Worm (Caenorhabditis elegans) whole organism, mixed stage, embryonic: ENCODE results near the gene R10E11.5.
A peak's percentile ranks its signal among the peaks of the same experiment; 100 is the strongest.

Experiments used
- M03D4.4 ChIP-seq: sonication (generic microtip); optimal IDR thresholded peaks from 2 replicates; lab custom pipeline; 2017; ENCODE audit warnings: mild to moderate bottlenecking, missing genetic modification characterization, missing compliant biosample characterization
- bed-3 ChIP-seq: fragments of 200-800 bp; sonication (Bioruptor generic); optimal IDR thresholded peaks from 3 replicates; lab custom pipeline; 2018; ENCODE audit warnings: mild to moderate bottlenecking, missing genetic modification characterization, moderate library complexity, missing compliant biosample characterization
- blmp-1 ChIP-seq: fragments of 150-350 bp; optimal IDR thresholded peaks from 2 replicates; lab custom pipeline; 2014; ENCODE audit warnings: missing biosample characterization, missing genetic modification characterization
- ceh-39 ChIP-seq: fragments of 150-350 bp; optimal IDR thresholded peaks from 2 replicates; lab custom pipeline; 2014; ENCODE audit warnings: missing biosample characterization, missing genetic modification characterization
- ceh-43 ChIP-seq: fragments of 200-800 bp; sonication (Bioruptor generic); optimal IDR thresholded peaks from 2 replicates; lab custom pipeline; 2018; ENCODE audit warnings: mild to moderate bottlenecking, missing genetic modification characterization, moderate library complexity, missing compliant biosample characterization
- ceh-83 ChIP-seq: fragments of 200-800 bp; sonication (Bioruptor generic); optimal IDR thresholded peaks from 2 replicates; lab custom pipeline; 2018; ENCODE audit warnings: mild to moderate bottlenecking, missing genetic modification characterization, missing compliant biosample characterization
- ces-1 ChIP-seq: fragments of 150-350 bp; optimal IDR thresholded peaks from 2 replicates; lab custom pipeline; 2014; ENCODE audit warnings: missing biosample characterization, missing genetic modification reagents, missing genetic modification characterization
- cnd-1 ChIP-seq: fragments of 200-800 bp; sonication (Bioruptor generic); optimal IDR thresholded peaks from 2 replicates; lab custom pipeline; 2018; ENCODE audit warnings: mild to moderate bottlenecking, missing genetic modification characterization, missing compliant biosample characterization
- drap-1 ChIP-seq: fragments of 200-800 bp; sonication (Bioruptor generic); optimal IDR thresholded peaks from 3 replicates; lab custom pipeline; 2018; ENCODE audit warnings: mild to moderate bottlenecking, missing genetic modification characterization, missing compliant biosample characterization
- elt-1 ChIP-seq: sonication (generic microtip); optimal IDR thresholded peaks from 2 replicates; lab custom pipeline; 2017; ENCODE audit warnings: missing genetic modification characterization, mild to moderate bottlenecking, missing compliant biosample characterization, antibody characterized with exemption, moderate library complexity, borderline replicate concordance; ENCODE audit not compliant: insufficient read depth
- elt-3 ChIP-seq: fragments of 150-350 bp; optimal IDR thresholded peaks from 2 replicates; lab custom pipeline; 2014; ENCODE audit warnings: missing biosample characterization, missing genetic modification characterization
- flh-1 ChIP-seq: fragments of 200-800 bp; sonication (Bioruptor generic); optimal IDR thresholded peaks from 2 replicates; lab custom pipeline; 2018; ENCODE audit warnings: mild to moderate bottlenecking, missing genetic modification characterization, moderate library complexity, missing compliant biosample characterization
- hlh-1 ChIP-seq: fragments of 150-350 bp; optimal IDR thresholded peaks from 2 replicates; lab custom pipeline; 2014; ENCODE audit warnings: missing biosample characterization, missing genetic modification reagents, missing genetic modification characterization
- lin-13 ChIP-seq: fragments of 150-350 bp; optimal IDR thresholded peaks from 2 replicates; lab custom pipeline; 2014; ENCODE audit warnings: missing biosample characterization, missing genetic modification characterization
- lin-32 ChIP-seq: fragments of 200-800 bp; sonication (Bioruptor generic); optimal IDR thresholded peaks from 2 replicates; lab custom pipeline; 2018; ENCODE audit warnings: mild to moderate bottlenecking, missing genetic modification characterization, missing compliant biosample characterization
- lsy-2 ChIP-seq: fragments of 150-350 bp; optimal IDR thresholded peaks from 2 replicates; lab custom pipeline; 2014; ENCODE audit warnings: missing biosample characterization, missing genetic modification characterization
- mab-5 ChIP-seq: fragments of 150-350 bp; optimal IDR thresholded peaks from 2 replicates; lab custom pipeline; 2014; ENCODE audit warnings: missing biosample characterization, missing genetic modification characterization
- mep-1 ChIP-seq: fragments of 150-350 bp; optimal IDR thresholded peaks from 2 replicates; lab custom pipeline; 2017; ENCODE audit warnings: missing biosample characterization, missing genetic modification reagents, missing genetic modification characterization, inconsistent platforms
- mls-2 ChIP-seq: sonication (generic microtip); optimal IDR thresholded peaks from 2 replicates; lab custom pipeline; 2016; ENCODE audit warnings: mild to moderate bottlenecking, missing genetic modification characterization, moderate library complexity, missing compliant biosample characterization
- nhr-12 ChIP-seq: fragments of 150-350 bp; optimal IDR thresholded peaks from 2 replicates; lab custom pipeline; 2014; ENCODE audit warnings: missing biosample characterization, missing genetic modification characterization
- nhr-2 ChIP-seq: fragments of 150-350 bp; optimal IDR thresholded peaks from 2 replicates; lab custom pipeline; 2014; ENCODE audit warnings: missing biosample characterization, missing genetic modification characterization
- nhr-237 ChIP-seq: fragments of 150-350 bp; optimal IDR thresholded peaks from 2 replicates; lab custom pipeline; 2014; ENCODE audit warnings: missing biosample characterization, missing genetic modification characterization
- nhr-28 ChIP-seq: fragments of 150-350 bp; optimal IDR thresholded peaks from 2 replicates; lab custom pipeline; 2014; ENCODE audit warnings: missing biosample characterization, missing genetic modification characterization
- nhr-76 ChIP-seq: sonication (generic microtip); optimal IDR thresholded peaks from 2 replicates; lab custom pipeline; 2017; ENCODE audit warnings: missing biosample characterization, missing genetic modification characterization
- pha-4 ChIP-seq: fragments of 150-350 bp; optimal IDR thresholded peaks from 2 replicates; lab custom pipeline; 2018; ENCODE audit warnings: missing biosample characterization, missing genetic modification reagents, missing genetic modification characterization
- sem-2 ChIP-seq: fragments of 200-800 bp; sonication (Bioruptor generic); optimal IDR thresholded peaks from 2 replicates; lab custom pipeline; 2018; ENCODE audit warnings: mild to moderate bottlenecking, missing genetic modification characterization, missing compliant biosample characterization
- snpc-4 ChIP-seq: fragments of 150-350 bp; optimal IDR thresholded peaks from 2 replicates; lab custom pipeline; 2014; ENCODE audit warnings: missing biosample characterization, missing genetic modification characterization
- sptf-1 ChIP-seq: sonication (generic microtip); optimal IDR thresholded peaks from 2 replicates; lab custom pipeline; 2017; ENCODE audit warnings: mild to moderate bottlenecking, missing genetic modification characterization, moderate library complexity, missing compliant biosample characterization
- tbx-8 ChIP-seq: fragments of 200-800 bp; sonication (Bioruptor generic); optimal IDR thresholded peaks from 2 replicates; lab custom pipeline; 2018; ENCODE audit warnings: mild to moderate bottlenecking, missing genetic modification characterization, moderate library complexity, missing compliant biosample characterization
- unc-120 ChIP-seq: sonication (generic microtip); optimal IDR thresholded peaks from 2 replicates; lab custom pipeline; 2017; ENCODE audit warnings: missing genetic modification characterization, missing compliant biosample characterization; ENCODE audit not compliant: poor library complexity, severe bottlenecking
- unc-39 ChIP-seq: fragments of 150-350 bp; optimal IDR thresholded peaks from 2 replicates; lab custom pipeline; 2014; ENCODE audit warnings: missing biosample characterization, missing genetic modification characterization
- unc-62 ChIP-seq: fragments of 150-350 bp; optimal IDR thresholded peaks from 2 replicates; lab custom pipeline; 2014; ENCODE audit warnings: missing biosample characterization, missing genetic modification reagents, missing genetic modification characterization
- zip-8 ChIP-seq: fragments of 150-350 bp; optimal IDR thresholded peaks from 2 replicates; lab custom pipeline; 2014; ENCODE audit warnings: missing biosample characterization, missing genetic modification characterization
- ztf-11 ChIP-seq: fragments of 150-350 bp; optimal IDR thresholded peaks from 2 replicates; lab custom pipeline; 2014; ENCODE audit warnings: missing biosample characterization, missing genetic modification characterization

Gene R10E11.5

ce11 chrIII:9747133-9747532 lies 42.3 kb downstream of the R10E11.5 start, which contains the start of the genes iff-1 and cdk-1:
Gene iff-1 (minus strand): TSS chrIII:9747193.
Gene cdk-1 (plus strand): TSS chrIII:9747472.
- peak; percentile 15 for TF ChIP-seq pha-4 (tag; lab: Kevin White, UChicago)
- TF ChIP-seq lin-13 (tag; lab: Kevin White, UChicago): no peak
- TF ChIP-seq M03D4.4 (tag; lab: Kevin White, UChicago): no peak
- no peak for TF ChIP-seq hlh-1 (tag; lab: Kevin White, UChicago)
- TF ChIP-seq ces-1 (GFP tag; lab: Kevin White, UChicago): peak; percentile 41
- TF ChIP-seq zip-8 (tag; lab: Kevin White, UChicago): no peak
- TF ChIP-seq nhr-237 (tag; lab: Kevin White, UChicago): peak; percentile 21
- TF ChIP-seq unc-120 (tag; lab: Kevin White, UChicago): peak; percentile 49
- TF ChIP-seq lsy-2 (tag; lab: Kevin White, UChicago): peak; percentile 37
- no peak for TF ChIP-seq mab-5 (tag; lab: Kevin White, UChicago)
- no peak for TF ChIP-seq snpc-4
- TF ChIP-seq bed-3 (GFP tag; lab: Kevin White, UChicago): no peak
- TF ChIP-seq drap-1: no peak
- TF ChIP-seq mep-1 (tag; lab: Kevin White, UChicago): peak; percentile 63

DNA sequence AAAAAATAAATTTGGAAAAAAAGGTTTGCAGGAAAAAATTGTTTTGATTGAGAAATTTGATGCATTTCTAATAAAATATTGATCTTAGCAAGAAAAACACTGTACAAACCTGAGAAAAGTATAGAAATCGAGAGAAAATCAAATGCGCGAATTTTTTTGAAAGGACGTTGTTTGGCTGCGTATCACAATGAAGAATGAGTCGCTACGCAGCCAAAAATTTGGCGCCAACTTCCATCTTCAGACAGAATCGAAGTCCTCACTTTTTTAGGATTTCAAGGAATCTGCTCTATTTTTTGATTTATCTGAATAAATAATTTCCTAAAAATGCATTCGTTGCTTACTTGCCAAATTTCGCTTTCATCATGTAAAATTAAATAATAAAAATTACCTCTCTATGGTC lies 42.8 kb downstream of the R10E11.5 start:
- TF ChIP-seq unc-62 (GFP tag; lab: Kevin White, UChicago) (no peak), elt-3 (tag; lab: Kevin White, UChicago) (no peak), nhr-28 (no peak), blmp-1 (tag; lab: Kevin White, UChicago) (no peak), ztf-11 (tag; lab: Kevin White, UChicago) (no peak), unc-120 (tag; lab: Kevin White, UChicago) (no peak), elt-1 (tag; lab: Kevin White, UChicago) (no peak), mab-5 (tag; lab: Kevin White, UChicago) (no peak), nhr-12 (tag; lab: Kevin White, UChicago) (no peak), lin-13 (tag; lab: Kevin White, UChicago) (no peak), flh-1 (GFP tag; lab: Kevin White, UChicago) (no peak), mls-2 (tag; lab: Kevin White, UChicago) (no peak), drap-1 (no peak), pha-4 (tag; lab: Kevin White, UChicago) (no peak)

ce11 chrIII:9745333-9745897 lies 44.0 kb downstream of the R10E11.5 start:
- TF ChIP-seq unc-62 (GFP tag; lab: Kevin White, UChicago): peak; percentile 20
- no peak for TF ChIP-seq pha-4 (tag; lab: Kevin White, UChicago)

DNA sequence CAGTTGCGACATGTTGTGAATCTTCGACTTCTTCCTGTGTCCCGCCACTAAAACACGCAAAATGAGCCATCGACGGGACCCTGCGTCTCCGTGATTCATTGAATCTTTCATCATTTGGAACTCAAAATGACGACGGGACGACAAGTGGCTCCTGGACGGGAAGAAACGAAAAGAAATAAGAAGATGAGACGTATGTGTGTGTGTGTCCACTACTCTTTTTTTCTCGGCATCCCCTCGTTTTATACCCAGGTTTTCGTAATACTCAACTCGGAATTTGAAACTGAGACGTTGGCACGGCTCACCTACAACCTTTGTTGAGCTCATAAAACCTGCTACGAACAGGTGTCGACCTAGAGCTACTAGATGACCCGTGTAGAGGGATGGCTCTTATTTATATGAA lies 44.9 kb downstream of the R10E11.5 start:
- TF ChIP-seq unc-62 (GFP tag; lab: Kevin White, UChicago) (peak; percentile 68), blmp-1 (tag; lab: Kevin White, UChicago) (no peak), mep-1 (tag; lab: Kevin White, UChicago) (no peak), hlh-1 (tag; lab: Kevin White, UChicago) (peak; percentile 51), unc-120 (tag; lab: Kevin White, UChicago) (peak; percentile 67)

- TF ChIP-seq pha-4 (tag; lab: Kevin White, UChicago) (no peak), ces-1 (GFP tag; lab: Kevin White, UChicago) (no peak), unc-62 (GFP tag; lab: Kevin White, UChicago) (no peak), sptf-1 (tag; lab: Kevin White, UChicago) (no peak), ztf-11 (tag; lab: Kevin White, UChicago) (no peak), lin-13 (tag; lab: Kevin White, UChicago) (no peak), snpc-4 (no peak), zip-8 (tag; lab: Kevin White, UChicago) (no peak), sem-2 (GFP tag; lab: Kevin White, UChicago) (no peak), flh-1 (GFP tag; lab: Kevin White, UChicago) (no peak)
Measured at ce11 chrIII:9743239-9743638, 46.2 kb downstream of the R10E11.5 start, which contains the start of gene T05G5.1. Gene T05G5.1 (minus strand): TSS chrIII:9743339.

DNA sequence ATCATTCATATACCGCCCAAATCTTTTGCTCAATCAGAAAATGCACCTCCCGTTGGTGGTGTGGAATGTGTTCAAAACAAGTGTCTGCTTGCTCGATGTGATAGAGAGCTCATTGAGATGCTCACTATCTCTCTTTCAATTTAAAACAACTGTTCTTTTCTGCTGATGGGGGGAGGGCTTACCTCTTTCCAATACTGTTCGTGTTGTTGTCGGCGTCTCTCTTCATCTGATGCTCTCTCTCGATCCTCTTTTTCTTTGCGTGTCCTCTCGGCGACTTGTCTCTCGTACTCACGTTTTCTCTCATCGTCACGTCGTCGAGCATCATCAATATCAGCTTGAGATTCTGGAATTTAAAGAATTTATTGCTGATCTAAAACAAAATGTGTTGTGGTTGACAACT lies 47.5 kb downstream of the R10E11.5 start:
- TF ChIP-seq unc-39 (tag; lab: Kevin White, UChicago) (no peak), flh-1 (GFP tag; lab: Kevin White, UChicago) (no peak), mep-1 (tag; lab: Kevin White, UChicago) (no peak), mls-2 (tag; lab: Kevin White, UChicago) (no peak), cnd-1 (no peak), M03D4.4 (tag; lab: Kevin White, UChicago) (no peak), zip-8 (tag; lab: Kevin White, UChicago) (no peak), ceh-83 (GFP tag; lab: Kevin White, UChicago) (no peak), ceh-43 (GFP tag; lab: Kevin White, UChicago) (no peak), nhr-12 (tag; lab: Kevin White, UChicago) (no peak), unc-120 (tag; lab: Kevin White, UChicago) (peak; percentile 27), snpc-4 (no peak), ztf-11 (tag; lab: Kevin White, UChicago) (no peak), nhr-76 (no peak), tbx-8 (GFP tag; lab: Kevin White, UChicago) (no peak), unc-62 (GFP tag; lab: Kevin White, UChicago) (peak; percentile 69), mab-5 (tag; lab: Kevin White, UChicago) (no peak), sptf-1 (tag; lab: Kevin White, UChicago) (no peak), nhr-2 (tag; lab: Kevin White, UChicago) (no peak), pha-4 (tag; lab: Kevin White, UChicago) (no peak), ceh-39 (tag; lab: Kevin White, UChicago) (no peak), hlh-1 (tag; lab: Kevin White, UChicago) (peak; percentile 95), drap-1 (no peak), lin-32 (GFP tag; lab: Kevin White, UChicago) (no peak)
